Fruit fly (Drosophila melanogaster) whole organism, embryonic: Measurements from ENCODE around the gene LPCAT.

Source experiments
- CG10979 ChIP-seq: fragments of 200-800 bp; sonication (Bioruptor generic); optimal IDR thresholded peaks from 2 replicates; lab custom pipeline; 2018; ENCODE audit warnings: missing biosample characterization, mild to moderate bottlenecking, missing genetic modification characterization, moderate library complexity
- CG11085 ChIP-seq: fragments of 200-800 bp; sonication (Bioruptor generic); IDR thresholded peaks from 2 replicates; pipeline ENCODE4 v1.3.6; 2022; ENCODE audit warnings: missing biosample characterization, missing genetic modification characterization
- CG11247 ChIP-seq: fragments of 200-800 bp; sonication (Bioruptor generic); IDR thresholded peaks from 2 replicates; pipeline ENCODE4 v1.3.6; 2022; ENCODE audit warnings: missing biosample characterization, missing genetic modification characterization
- CG12236 ChIP-seq: fragments of 200-800 bp; sonication (Bioruptor generic); optimal IDR thresholded peaks from 2 replicates; lab custom pipeline; 2016; ENCODE audit warnings: missing biosample characterization, missing genetic modification characterization
- CG12391 ChIP-seq: fragments of 200-800 bp; sonication (Bioruptor generic); optimal IDR thresholded peaks from 3 replicates; lab custom pipeline; 2018; ENCODE audit warnings: missing biosample characterization, mild to moderate bottlenecking, missing genetic modification characterization, moderate library complexity
- CG13894 ChIP-seq: fragments of 200-800 bp; sonication (Bioruptor generic); optimal IDR thresholded peaks from 3 replicates; lab custom pipeline; 2018; ENCODE audit warnings: missing biosample characterization, mild to moderate bottlenecking, missing genetic modification characterization, moderate library complexity
- CG14860 ChIP-seq: fragments of 200-800 bp; sonication (Bioruptor generic); IDR thresholded peaks from 3 replicates; pipeline ENCODE4 v1.3.6; 2022; ENCODE audit warnings: missing biosample characterization, missing genetic modification characterization; ENCODE audit not compliant: partially characterized antibody
- CG14965 ChIP-seq: fragments of 200-800 bp; sonication (Bioruptor generic); optimal IDR thresholded peaks from 2 replicates; lab custom pipeline; 2016; ENCODE audit warnings: missing biosample characterization, missing genetic modification characterization, borderline replicate concordance
- CG15479 ChIP-seq: fragments of 200-800 bp; sonication (Bioruptor generic); optimal IDR thresholded peaks from 3 replicates; lab custom pipeline; 2019; ENCODE audit warnings: missing biosample characterization, mild to moderate bottlenecking, missing genetic modification characterization, moderate library complexity
- CG15601 ChIP-seq: fragments of 200-800 bp; sonication (Bioruptor generic); optimal IDR thresholded peaks from 3 replicates; lab custom pipeline; 2019; ENCODE audit warnings: missing biosample characterization, mild to moderate bottlenecking, missing genetic modification characterization, moderate library complexity
- CG16815 ChIP-seq: fragments of 200-800 bp; sonication (Bioruptor generic); optimal IDR thresholded peaks from 3 replicates; lab custom pipeline; 2017; ENCODE audit warnings: missing biosample characterization, mild to moderate bottlenecking, missing genetic modification characterization
- CG32767 ChIP-seq: fragments of 200-800 bp; sonication (Bioruptor generic); IDR thresholded peaks from 2 replicates; pipeline ENCODE4 v1.3.6; 2022; ENCODE audit warnings: missing biosample characterization, missing genetic modification characterization
- CG3847 ChIP-seq: fragments of 200-800 bp; sonication (Bioruptor generic); IDR thresholded peaks from 2 replicates; pipeline ENCODE4 v1.3.6; 2022; ENCODE audit warnings: missing biosample characterization, missing genetic modification characterization
- CG6272 ChIP-seq: fragments of 200-800 bp; sonication (Bioruptor generic); IDR thresholded peaks from 2 replicates; pipeline ENCODE4 v1.3.6; 2022; ENCODE audit warnings: missing biosample characterization, missing genetic modification characterization
- CG6689 ChIP-seq: fragments of 200-800 bp; sonication (Bioruptor generic); IDR thresholded peaks from 2 replicates; pipeline ENCODE4 v1.3.6; 2022; ENCODE audit warnings: missing biosample characterization, missing genetic modification characterization
- CG6791 ChIP-seq: fragments of 200-800 bp; sonication (Bioruptor generic); IDR thresholded peaks from 3 replicates; pipeline ENCODE4 v1.3.6; 2022; ENCODE audit warnings: missing biosample characterization, missing genetic modification characterization; ENCODE audit not compliant: partially characterized antibody
- CG7963 ChIP-seq: fragments of 200-800 bp; sonication (Bioruptor generic); IDR thresholded peaks from 3 replicates; pipeline ENCODE4 v1.3.6; 2022; ENCODE audit warnings: missing biosample characterization, missing genetic modification characterization; ENCODE audit not compliant: partially characterized antibody
- CG8388 ChIP-seq: fragments of 200-800 bp; sonication (Bioruptor generic); optimal IDR thresholded peaks from 2 replicates; lab custom pipeline; 2019; ENCODE audit warnings: missing biosample characterization, mild to moderate bottlenecking, missing genetic modification characterization, moderate library complexity
- CG9215 ChIP-seq: fragments of 200-800 bp; sonication (Bioruptor generic); IDR thresholded peaks from 2 replicates; pipeline ENCODE4 v1.3.6; 2022; ENCODE audit warnings: missing biosample characterization, missing genetic modification characterization
- CG9797 ChIP-seq: fragments of 200-800 bp; sonication (Bioruptor generic); optimal IDR thresholded peaks from 3 replicates; lab custom pipeline; 2018; ENCODE audit warnings: missing biosample characterization, mild to moderate bottlenecking, missing genetic modification characterization
- Doc3 ChIP-seq: fragments of 200-800 bp; sonication (Bioruptor generic); IDR thresholded peaks from 3 replicates; pipeline ENCODE4 v1.3.6; 2022; ENCODE audit warnings: missing biosample characterization, missing genetic modification characterization; ENCODE audit not compliant: partially characterized antibody
- Dp ChIP-seq: fragments of 200-800 bp; sonication (Bioruptor generic); optimal IDR thresholded peaks from 2 replicates; lab custom pipeline; 2018; ENCODE audit warnings: missing biosample characterization, mild to moderate bottlenecking, missing genetic modification characterization, moderate library complexity
- Ets65A ChIP-seq: fragments of 200-800 bp; sonication (Bioruptor generic); peaks from one replicate; lab custom pipeline; 2016; ENCODE audit warnings: missing biosample characterization, missing genetic modification characterization
- Ravus ChIP-seq: fragments of 200-800 bp; sonication (Bioruptor generic); IDR thresholded peaks from 2 replicates; pipeline ENCODE4 v1.3.6; 2022; ENCODE audit warnings: missing biosample characterization, missing genetic modification characterization
- Side ChIP-seq: fragments of 200-800 bp; sonication (Bioruptor generic); optimal IDR thresholded peaks from 2 replicates; lab custom pipeline; 2016; ENCODE audit warnings: missing biosample characterization, missing genetic modification characterization
- abd-A ChIP-seq: fragments of 200-800 bp; sonication (Bioruptor generic); optimal IDR thresholded peaks from 3 replicates; lab custom pipeline; 2019; ENCODE audit warnings: missing biosample characterization, mild to moderate bottlenecking, missing genetic modification characterization, moderate library complexity
- al ChIP-seq: fragments of 200-800 bp; sonication (Bioruptor generic); IDR thresholded peaks from 2 replicates; pipeline ENCODE4 v1.3.6; 2022; ENCODE audit warnings: missing biosample characterization, missing genetic modification characterization
- ash1 ChIP-seq: fragments of 200-800 bp; sonication (Bioruptor generic); optimal IDR thresholded peaks from 2 replicates; lab custom pipeline; 2018; ENCODE audit warnings: missing biosample characterization, mild to moderate bottlenecking, missing genetic modification characterization
- corto ChIP-seq: fragments of 200-800 bp; sonication (Bioruptor generic); optimal IDR thresholded peaks from 2 replicates; lab custom pipeline; 2016; ENCODE audit warnings: missing biosample characterization, mild to moderate bottlenecking, missing genetic modification characterization, moderate library complexity
- fd64A ChIP-seq: fragments of 200-800 bp; sonication (Bioruptor generic); optimal IDR thresholded peaks from 3 replicates; lab custom pipeline; 2018; ENCODE audit warnings: missing biosample characterization, mild to moderate bottlenecking, missing genetic modification characterization
- gcm ChIP-seq: fragments of 200-800 bp; sonication (Bioruptor generic); optimal IDR thresholded peaks from 2 replicates; lab custom pipeline; 2019; ENCODE audit warnings: missing biosample characterization, mild to moderate bottlenecking, missing genetic modification characterization, moderate library complexity
- hkb ChIP-seq, 2 experiments: fragments of 200-800 bp in 1 of 2; fragments of >200 bp in 1 of 2; sonication (Bioruptor generic) in 1 of 2; IDR thresholded peaks in 1 of 2; optimal IDR thresholded peaks in 1 of 2; 2 replicates each; pipeline versions ENCODE4 v1.3.6 to Lab custom; 2017 to 2022; ENCODE audit warnings: missing biosample characterization in 1 of 2, missing genetic modification characterization in 1 of 2
- kay ChIP-seq: fragments of 200-800 bp; sonication (Bioruptor generic); optimal IDR thresholded peaks from 2 replicates; lab custom pipeline; 2016; ENCODE audit warnings: missing biosample characterization, missing genetic modification characterization
- mirr ChIP-seq: fragments of 200-800 bp; sonication (Bioruptor generic); optimal IDR thresholded peaks from 3 replicates; lab custom pipeline; 2018; ENCODE audit warnings: missing biosample characterization, mild to moderate bottlenecking, missing genetic modification characterization
- nerfin-1 ChIP-seq: fragments of 200-800 bp; sonication (Bioruptor generic); optimal IDR thresholded peaks from 3 replicates; lab custom pipeline; 2019; ENCODE audit warnings: missing biosample characterization, mild to moderate bottlenecking, missing genetic modification characterization, moderate library complexity
- pzg ChIP-seq: fragments of 200-800 bp; sonication (Bioruptor generic); optimal IDR thresholded peaks from 3 replicates; lab custom pipeline; 2018; ENCODE audit warnings: missing biosample characterization, mild to moderate bottlenecking, missing genetic modification characterization, moderate library complexity
- ssp ChIP-seq: fragments of 200-800 bp; sonication (Bioruptor generic); IDR thresholded peaks from 2 replicates; pipeline ENCODE4 v1.3.6; 2022; ENCODE audit warnings: missing biosample characterization, missing genetic modification characterization
- sug ChIP-seq: fragments of 200-800 bp; optimal IDR thresholded peaks from 2 replicates; lab custom pipeline; 2019; ENCODE audit warnings: missing biosample characterization, mild to moderate bottlenecking, missing genetic modification characterization, moderate library complexity
- tin ChIP-seq: fragments of 200-800 bp; sonication (Bioruptor generic); optimal IDR thresholded peaks from 3 replicates; lab custom pipeline; 2016; ENCODE audit warnings: missing biosample characterization, missing genetic modification characterization

Gene LPCAT

DNA sequence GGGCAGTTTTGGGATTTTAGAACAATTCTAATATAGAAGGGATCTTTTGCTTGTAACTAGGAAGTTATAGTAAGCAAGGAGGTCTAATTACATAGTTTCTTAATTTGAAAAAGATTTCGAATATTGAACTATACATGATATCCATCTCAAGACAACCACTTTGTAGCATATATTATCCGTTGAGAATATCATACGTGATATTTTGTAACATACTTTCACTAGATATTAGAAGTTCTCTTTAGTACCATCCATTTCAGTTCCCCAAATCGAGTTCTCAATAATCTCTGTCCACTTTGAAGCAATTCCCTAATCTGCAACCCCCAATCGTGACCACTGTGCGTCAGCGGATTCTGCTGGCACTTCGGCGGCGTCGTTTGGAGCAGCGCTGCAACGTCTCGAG is 35.7 kb upstream of the LPCAT start (continued):
- TF ChIP-seq CG15601 (tag; lab: Kevin White, UChicago) = peak; percentile 11
- TF ChIP-seq CG8388 (GFP tag; lab: Kevin White, UChicago) = peak; percentile 47
- peak; percentile 38 for TF ChIP-seq CG16815
- TF ChIP-seq Ravus (GFP tag; lab: Robert Waterston, UW) = no peak
- TF ChIP-seq CG11247 = no peak
- TF ChIP-seq al (GFP tag; lab: Robert Waterston, UW) = no peak
- peak; percentile 19 for TF ChIP-seq gcm (GFP tag; lab: Kevin White, UChicago)
- TF ChIP-seq CG9797 (GFP tag; lab: Kevin White, UChicago) = no peak
- no peak for TF ChIP-seq pzg
- peak; percentile 4 for TF ChIP-seq nerfin-1
- TF ChIP-seq CG14860 (GFP tag; lab: Robert Waterston, UW) = no peak
- TF ChIP-seq corto (GFP tag; lab: Kevin White, UChicago) = no peak
- no peak for TF ChIP-seq CG3847 (GFP tag; lab: Robert Waterston, UW)
- no peak for TF ChIP-seq mirr (GFP tag; lab: Kevin White, UChicago)
- no peak for TF ChIP-seq fd64A
- TF ChIP-seq Dp (GFP tag; lab: Kevin White, UChicago) = no peak
- TF ChIP-seq CG14965 (GFP tag; lab: Kevin White, UChicago) = no peak
- no peak for TF ChIP-seq sug (tag; lab: Kevin White, UChicago)
- no peak for TF ChIP-seq CG6791 (GFP tag; lab: Robert Waterston, UW)
- no peak for TF ChIP-seq Doc3 (GFP tag; lab: Robert Waterston, UW)
- no peak for TF ChIP-seq CG11085 (GFP tag; lab: Robert Waterston, UW)
- no peak for TF ChIP-seq Side (GFP tag; lab: Kevin White, UChicago)
- no peak for TF ChIP-seq Ets65A (GFP tag; lab: Kevin White, UChicago)
- TF ChIP-seq CG9215 (GFP tag; lab: Robert Waterston, UW) = no peak
- TF ChIP-seq CG12236 (GFP tag; lab: Kevin White, UChicago) = no peak
- peak; percentile 39 for TF ChIP-seq CG12391 (tag; lab: Kevin White, UChicago)
- peak; percentile 68 for TF ChIP-seq CG10979 (tag; lab: Kevin White, UChicago)
- no peak for TF ChIP-seq CG32767
- no peak for TF ChIP-seq kay (GFP tag; lab: Kevin White, UChicago)
- TF ChIP-seq CG6272 (GFP tag; lab: Robert Waterston, UW) = no peak
- TF ChIP-seq ssp (GFP tag; lab: Robert Waterston, UW) = no peak
- no peak for TF ChIP-seq abd-A (tag; lab: Kevin White, UChicago)
- no peak for TF ChIP-seq ash1 (GFP tag; lab: Kevin White, UChicago)
- no peak for TF ChIP-seq CG6689 (GFP tag; lab: Robert Waterston, UW)
- TF ChIP-seq tin (GFP tag; lab: Kevin White, UChicago) = no peak
- no peak for TF ChIP-seq CG15479 (GFP tag; lab: Kevin White, UChicago)
- TF ChIP-seq CG13894 (tag; lab: Kevin White, UChicago) = no peak
- no peak for TF ChIP-seq hkb (optimal IDR thresholded peaks at IDR 0.05; lab: Kevin White, UChicago)
- no peak for TF ChIP-seq hkb (GFP tag; IDR thresholded peaks at IDR 0.05; lab: Robert Waterston, UW)
- no peak for TF ChIP-seq CG7963
- TF ChIP-seq, all 482 proteins: peak for 65
